Worm (Caenorhabditis elegans) whole organism, mixed stage, embryonic: ENCODE data around the gene C17C3.6.
"Not testable (repeated sequence)": the region's sequence is repeated elsewhere in the genome, so short reads cannot be mapped to it uniquely, and the experiment has no call there.

Source experiments
- M03D4.4 ChIP-seq: sonication (generic microtip); optimal IDR thresholded peaks from 2 replicates; lab custom pipeline; 2017; ENCODE audit warnings: mild to moderate bottlenecking, missing genetic modification characterization, missing compliant biosample characterization
- blmp-1 ChIP-seq: fragments of 150-350 bp; optimal IDR thresholded peaks from 2 replicates; lab custom pipeline; 2014; ENCODE audit warnings: missing biosample characterization, missing genetic modification characterization
- ceh-39 ChIP-seq: fragments of 150-350 bp; optimal IDR thresholded peaks from 2 replicates; lab custom pipeline; 2014; ENCODE audit warnings: missing biosample characterization, missing genetic modification characterization
- ces-1 ChIP-seq: fragments of 150-350 bp; optimal IDR thresholded peaks from 2 replicates; lab custom pipeline; 2014; ENCODE audit warnings: missing biosample characterization, missing genetic modification reagents, missing genetic modification characterization
- cnd-1 ChIP-seq: fragments of 200-800 bp; sonication (Bioruptor generic); optimal IDR thresholded peaks from 2 replicates; lab custom pipeline; 2018; ENCODE audit warnings: mild to moderate bottlenecking, missing genetic modification characterization, missing compliant biosample characterization
- drap-1 ChIP-seq: fragments of 200-800 bp; sonication (Bioruptor generic); optimal IDR thresholded peaks from 3 replicates; lab custom pipeline; 2018; ENCODE audit warnings: mild to moderate bottlenecking, missing genetic modification characterization, missing compliant biosample characterization
- flh-1 ChIP-seq: fragments of 200-800 bp; sonication (Bioruptor generic); optimal IDR thresholded peaks from 2 replicates; lab custom pipeline; 2018; ENCODE audit warnings: mild to moderate bottlenecking, missing genetic modification characterization, moderate library complexity, missing compliant biosample characterization
- ham-2 ChIP-seq: fragments of 200-800 bp; sonication (Bioruptor generic); optimal IDR thresholded peaks from 2 replicates; lab custom pipeline; 2018; ENCODE audit warnings: mild to moderate bottlenecking, missing genetic modification characterization, missing compliant biosample characterization
- hlh-1 ChIP-seq: fragments of 150-350 bp; optimal IDR thresholded peaks from 2 replicates; lab custom pipeline; 2014; ENCODE audit warnings: missing biosample characterization, missing genetic modification reagents, missing genetic modification characterization
- lin-13 ChIP-seq: fragments of 150-350 bp; optimal IDR thresholded peaks from 2 replicates; lab custom pipeline; 2014; ENCODE audit warnings: missing biosample characterization, missing genetic modification characterization
- lin-32 ChIP-seq: fragments of 200-800 bp; sonication (Bioruptor generic); optimal IDR thresholded peaks from 2 replicates; lab custom pipeline; 2018; ENCODE audit warnings: mild to moderate bottlenecking, missing genetic modification characterization, missing compliant biosample characterization
- lsy-2 ChIP-seq: fragments of 150-350 bp; optimal IDR thresholded peaks from 2 replicates; lab custom pipeline; 2014; ENCODE audit warnings: missing biosample characterization, missing genetic modification characterization
- mab-5 ChIP-seq: fragments of 150-350 bp; optimal IDR thresholded peaks from 2 replicates; lab custom pipeline; 2014; ENCODE audit warnings: missing biosample characterization, missing genetic modification characterization
- mep-1 ChIP-seq: fragments of 150-350 bp; optimal IDR thresholded peaks from 2 replicates; lab custom pipeline; 2017; ENCODE audit warnings: missing biosample characterization, missing genetic modification reagents, missing genetic modification characterization, inconsistent platforms
- mls-2 ChIP-seq: sonication (generic microtip); optimal IDR thresholded peaks from 2 replicates; lab custom pipeline; 2016; ENCODE audit warnings: mild to moderate bottlenecking, missing genetic modification characterization, moderate library complexity, missing compliant biosample characterization
- nhr-12 ChIP-seq: fragments of 150-350 bp; optimal IDR thresholded peaks from 2 replicates; lab custom pipeline; 2014; ENCODE audit warnings: missing biosample characterization, missing genetic modification characterization
- nhr-2 ChIP-seq: fragments of 150-350 bp; optimal IDR thresholded peaks from 2 replicates; lab custom pipeline; 2014; ENCODE audit warnings: missing biosample characterization, missing genetic modification characterization
- nhr-237 ChIP-seq: fragments of 150-350 bp; optimal IDR thresholded peaks from 2 replicates; lab custom pipeline; 2014; ENCODE audit warnings: missing biosample characterization, missing genetic modification characterization
- pha-4 ChIP-seq: fragments of 150-350 bp; optimal IDR thresholded peaks from 2 replicates; lab custom pipeline; 2018; ENCODE audit warnings: missing biosample characterization, missing genetic modification reagents, missing genetic modification characterization
- sem-2 ChIP-seq: fragments of 200-800 bp; sonication (Bioruptor generic); optimal IDR thresholded peaks from 2 replicates; lab custom pipeline; 2018; ENCODE audit warnings: mild to moderate bottlenecking, missing genetic modification characterization, missing compliant biosample characterization
- sptf-1 ChIP-seq: sonication (generic microtip); optimal IDR thresholded peaks from 2 replicates; lab custom pipeline; 2017; ENCODE audit warnings: mild to moderate bottlenecking, missing genetic modification characterization, moderate library complexity, missing compliant biosample characterization
- unc-120 ChIP-seq: sonication (generic microtip); optimal IDR thresholded peaks from 2 replicates; lab custom pipeline; 2017; ENCODE audit warnings: missing genetic modification characterization, missing compliant biosample characterization; ENCODE audit not compliant: poor library complexity, severe bottlenecking
- unc-39 ChIP-seq: fragments of 150-350 bp; optimal IDR thresholded peaks from 2 replicates; lab custom pipeline; 2014; ENCODE audit warnings: missing biosample characterization, missing genetic modification characterization
- unc-62 ChIP-seq: fragments of 150-350 bp; optimal IDR thresholded peaks from 2 replicates; lab custom pipeline; 2014; ENCODE audit warnings: missing biosample characterization, missing genetic modification reagents, missing genetic modification characterization
- zip-8 ChIP-seq: fragments of 150-350 bp; optimal IDR thresholded peaks from 2 replicates; lab custom pipeline; 2014; ENCODE audit warnings: missing biosample characterization, missing genetic modification characterization
- ztf-11 ChIP-seq: fragments of 150-350 bp; optimal IDR thresholded peaks from 2 replicates; lab custom pipeline; 2014; ENCODE audit warnings: missing biosample characterization, missing genetic modification characterization

C17C3.6 gene

DNA sequence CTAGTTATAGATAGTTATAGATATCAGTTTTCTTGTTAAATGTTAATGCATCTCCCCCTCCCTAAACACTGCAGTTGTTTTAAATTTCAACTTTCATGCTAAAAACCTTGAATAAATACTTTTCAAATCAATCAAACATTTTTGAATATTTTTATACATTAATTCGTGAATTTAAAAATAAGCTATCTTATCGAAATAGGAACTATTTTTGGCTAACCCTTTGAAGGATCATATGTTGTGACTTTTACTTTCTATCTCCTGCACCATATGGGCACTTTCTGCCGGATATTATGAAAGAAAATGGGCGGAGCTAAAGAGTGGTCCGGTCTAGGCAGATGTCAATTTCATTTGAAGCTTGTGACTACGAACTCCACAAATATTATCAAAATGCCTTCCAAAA lies 27.2 kb upstream of the C17C3.6 start, which contains the start of gene ZK177.11:
TSS of gene ZK177.11 (plus strand) at position 301 of the 400 bp plus-strand sequence.
- TF ChIP-seq lsy-2 (tag; lab: Kevin White, UChicago) = no peak
- no peak for TF ChIP-seq nhr-12 (tag; lab: Kevin White, UChicago)
- no peak for TF ChIP-seq ham-2
- no peak for TF ChIP-seq lin-32 (GFP tag; lab: Kevin White, UChicago)
- no peak for TF ChIP-seq sem-2 (GFP tag; lab: Kevin White, UChicago)
- no peak for TF ChIP-seq drap-1 (GFP tag; lab: Kevin White, UChicago)
- no peak for TF ChIP-seq nhr-237 (tag; lab: Kevin White, UChicago)
- TF ChIP-seq hlh-1 (tag; lab: Kevin White, UChicago) = no peak
- TF ChIP-seq mls-2 = no peak
- no peak for TF ChIP-seq pha-4
- no peak for TF ChIP-seq zip-8 (tag; lab: Kevin White, UChicago)
- TF ChIP-seq M03D4.4 (tag; lab: Kevin White, UChicago) = no peak

DNA sequence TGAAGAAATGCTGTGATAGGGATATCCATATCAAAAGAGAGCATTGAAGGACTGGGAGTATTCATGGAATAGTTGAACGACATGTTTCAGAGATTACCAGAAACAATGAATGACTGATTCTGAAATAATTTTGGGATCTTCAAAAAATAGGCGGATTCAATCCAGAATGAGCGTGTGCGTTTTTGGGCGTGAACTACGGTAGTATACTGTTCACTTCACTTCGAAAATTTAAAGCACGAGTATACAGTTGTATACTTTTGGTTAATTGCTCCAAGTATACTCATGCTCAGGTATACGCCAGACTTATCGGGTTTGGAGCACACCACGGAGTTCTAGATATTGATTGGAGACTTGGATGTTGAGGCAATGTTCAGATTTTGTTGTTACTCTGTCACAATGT lies 24.5 kb upstream of the C17C3.6 start, which contains the start of gene tbx-35:
TSS of gene tbx-35 (minus strand) at position 101 of the 400 bp plus-strand sequence.
- TF ChIP-seq drap-1 (GFP tag; lab: Kevin White, UChicago) (no peak), mls-2 (no peak), unc-39 (tag; lab: Kevin White, UChicago) (no peak)

DNA sequence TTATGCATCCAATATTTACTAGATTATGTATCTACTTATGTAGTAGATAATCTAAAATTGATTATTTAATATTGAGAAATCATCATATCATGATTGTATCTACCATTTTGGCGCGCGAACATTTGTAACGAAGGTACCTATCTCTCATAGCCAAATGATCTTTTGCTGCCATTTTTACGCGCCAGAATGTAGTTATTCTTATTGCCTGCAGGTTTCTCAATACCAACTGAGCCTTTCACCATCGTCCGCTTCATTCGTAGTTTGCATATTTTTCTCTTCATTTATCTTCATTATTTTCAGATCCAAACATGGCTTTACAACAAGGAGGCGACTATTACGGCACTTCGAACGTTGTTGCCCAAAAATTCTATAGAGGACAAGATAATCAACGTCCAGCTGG lies 22.0 kb upstream of the C17C3.6 start, which contains the start of gene ZK177.1:
TSS of gene ZK177.1 (plus strand) at position 301 of the 400 bp plus-strand sequence.
- no peak for TF ChIP-seq nhr-2 (tag; lab: Kevin White, UChicago)
- TF ChIP-seq lin-32 (GFP tag; lab: Kevin White, UChicago) = no peak
- no peak for TF ChIP-seq lin-13
- TF ChIP-seq mab-5 = no peak
- TF ChIP-seq blmp-1 (tag; lab: Kevin White, UChicago) = no peak
- no peak for TF ChIP-seq pha-4
- no peak for TF ChIP-seq sptf-1 (tag; lab: Kevin White, UChicago)
- no peak for TF ChIP-seq drap-1 (GFP tag; lab: Kevin White, UChicago)
- no peak for TF ChIP-seq cnd-1 (tag; lab: Kevin White, UChicago)
- no peak for TF ChIP-seq mls-2
- TF ChIP-seq unc-62 (GFP tag; lab: Kevin White, UChicago) = no peak
- TF ChIP-seq hlh-1 (tag; lab: Kevin White, UChicago) = no peak
- no peak for TF ChIP-seq flh-1 (GFP tag; lab: Kevin White, UChicago)
- no peak for TF ChIP-seq ceh-39
- TF ChIP-seq nhr-12 (tag; lab: Kevin White, UChicago) = no peak
- no peak for TF ChIP-seq sem-2 (GFP tag; lab: Kevin White, UChicago)

DNA sequence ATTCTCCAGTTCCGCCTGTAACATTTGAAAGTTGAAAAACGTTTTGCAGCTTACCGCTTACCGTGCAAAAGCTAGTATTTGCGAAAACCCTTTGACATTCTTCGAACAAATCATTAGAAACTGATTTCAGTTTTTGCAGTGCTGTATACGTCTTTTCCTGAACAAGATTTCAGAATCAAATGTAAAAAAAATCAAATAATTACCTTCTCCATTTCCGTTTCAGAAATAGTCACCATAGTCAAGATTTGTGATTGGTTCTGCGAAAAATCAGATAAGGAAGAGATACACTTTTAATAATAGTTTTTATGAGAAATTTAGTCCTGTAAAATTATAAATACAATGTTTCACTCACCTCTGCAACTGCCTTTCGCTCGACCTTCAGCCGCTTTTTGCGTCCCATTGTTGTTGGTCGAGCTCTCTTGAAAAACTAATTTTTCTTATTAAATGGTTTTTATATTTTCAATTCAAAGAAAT lies 18.0 kb upstream of the C17C3.6 start, which contains the start of gene C17C3.9:
TSS of gene C17C3.9 (minus strand) at position 424 of the 474 bp plus-strand sequence.
- TF ChIP-seq lin-13 (no peak), nhr-237 (tag; lab: Kevin White, UChicago) (no peak), lsy-2 (tag; lab: Kevin White, UChicago) (no peak), unc-120 (tag; lab: Kevin White, UChicago) (no peak), flh-1 (GFP tag; lab: Kevin White, UChicago) (no peak), ztf-11 (tag; lab: Kevin White, UChicago) (no peak), ces-1 (GFP tag; lab: Kevin White, UChicago) (no peak), mep-1 (no peak)

DNA sequence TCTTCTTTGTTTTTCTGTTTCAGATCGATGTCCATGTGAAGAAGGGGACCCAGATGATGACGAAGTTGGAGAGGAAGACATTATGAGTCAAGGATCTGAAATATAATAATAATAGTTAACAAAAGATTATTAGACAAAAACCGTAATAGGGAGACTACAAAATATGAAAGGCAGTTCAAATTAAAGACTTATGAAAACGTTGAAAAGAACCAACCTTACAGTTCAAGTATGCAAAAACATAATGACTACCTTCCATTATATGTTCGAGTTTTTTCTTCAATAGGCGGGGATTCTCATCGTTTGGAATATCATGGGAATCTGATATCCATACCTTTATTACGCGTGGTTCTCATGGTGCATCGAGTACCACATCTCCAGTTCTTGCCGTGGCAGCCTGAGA lies 16.2 kb upstream of the C17C3.6 start, which contains the start of gene hlh-26:
TSS of gene hlh-26 (minus strand) at position 101 of the 400 bp plus-strand sequence.
- no peak for TF ChIP-seq ces-1 (GFP tag; lab: Kevin White, UChicago)
- no peak for TF ChIP-seq pha-4

DNA sequence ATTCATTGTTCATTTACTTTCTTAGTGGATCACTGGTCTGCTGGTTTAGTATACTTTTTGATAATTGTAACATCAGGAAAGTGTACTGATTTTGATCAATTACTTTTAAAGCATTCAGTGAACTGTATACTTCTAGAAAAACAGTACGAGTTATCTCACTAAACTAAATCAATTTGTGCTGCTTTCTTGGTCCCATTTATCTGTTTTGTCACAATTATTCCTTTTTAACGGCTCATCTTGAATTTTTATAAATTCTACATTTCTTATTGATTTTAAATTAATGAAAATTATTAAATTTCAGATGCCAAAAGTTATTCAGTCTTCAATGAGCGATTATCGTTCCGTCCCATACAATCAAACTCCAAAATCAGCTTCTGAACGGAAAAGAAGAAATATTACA lies 14.9 kb upstream of the C17C3.6 start, which contains the start of gene hlh-25:
TSS of gene hlh-25 (plus strand) at position 301 of the 400 bp plus-strand sequence.
- not testable (repeated sequence) for TF ChIP-seq nhr-2 (tag; lab: Kevin White, UChicago); lsy-2 (tag; lab: Kevin White, UChicago); ces-1 (GFP tag; lab: Kevin White, UChicago)

DNA sequence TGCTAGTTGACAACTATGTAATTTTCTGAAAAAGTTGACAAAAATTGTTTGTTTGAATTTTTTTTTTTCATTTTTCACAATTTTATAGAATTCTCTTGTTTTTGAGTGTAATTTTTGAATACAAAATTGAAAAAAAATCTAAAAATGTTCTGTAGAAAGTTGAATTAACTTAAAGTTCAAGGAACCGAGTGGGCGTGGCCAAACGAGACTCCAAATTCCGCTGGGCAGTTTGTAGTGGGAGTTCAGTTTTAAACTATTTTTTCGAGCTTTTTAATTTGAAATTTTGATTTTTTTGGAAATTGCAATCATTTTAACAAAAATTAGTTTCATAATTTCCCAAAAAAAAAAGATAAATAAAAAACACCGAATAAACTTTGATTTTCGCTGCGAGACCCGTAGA lies 12.8 kb upstream of the C17C3.6 start:
- no peak for TF ChIP-seq lin-32 (GFP tag; lab: Kevin White, UChicago)
